Fruit fly (Drosophila melanogaster) whole organism, embryonic: Measurements from ENCODE around the gene CG17929.

Experiments used
- Abd-B ChIP-seq: fragments of 200-800 bp; sonication (Bioruptor generic); optimal IDR thresholded peaks from 2 replicates; lab custom pipeline; 2018; ENCODE audit warnings: missing biosample characterization, mild to moderate bottlenecking, missing genetic modification characterization, moderate library complexity
- CG12236 ChIP-seq: fragments of 200-800 bp; sonication (Bioruptor generic); optimal IDR thresholded peaks from 2 replicates; lab custom pipeline; 2016; ENCODE audit warnings: missing biosample characterization, missing genetic modification characterization
- CG17361 ChIP-seq: fragments of 200-800 bp; sonication (Bioruptor generic); IDR thresholded peaks from 3 replicates; pipeline ENCODE4 v1.3.6; 2022; ENCODE audit warnings: missing biosample characterization, missing genetic modification characterization
- CG8359 ChIP-seq: fragments of 200-800 bp; sonication (Bioruptor generic); optimal IDR thresholded peaks from 2 replicates; lab custom pipeline; 2017; ENCODE audit warnings: missing biosample characterization, mild to moderate bottlenecking, missing genetic modification characterization, borderline replicate concordance
- Dref ChIP-seq: fragments of 200-800 bp; sonication (Bioruptor generic); IDR thresholded peaks from 2 replicates; pipeline ENCODE4 v1.3.6; 2022; ENCODE audit warnings: missing biosample characterization, missing genetic modification characterization
- ara ChIP-seq: fragments of 200-800 bp; sonication (Bioruptor generic); IDR thresholded peaks from 2 replicates; pipeline ENCODE4 v1.3.6; 2022; ENCODE audit warnings: missing biosample characterization, missing genetic modification characterization
- fd3F ChIP-seq: fragments of 200-800 bp; sonication (Bioruptor generic); optimal IDR thresholded peaks from 2 replicates; lab custom pipeline; 2018; ENCODE audit warnings: missing biosample characterization, mild to moderate bottlenecking, missing genetic modification characterization, moderate library complexity
- mam ChIP-seq: fragments of 200-800 bp; sonication (Bioruptor generic); optimal IDR thresholded peaks from 3 replicates; lab custom pipeline; 2016; ENCODE audit warnings: missing biosample characterization, missing genetic modification characterization
- slbo ChIP-seq: fragments of 200-800 bp; sonication (Bioruptor generic); IDR thresholded peaks from 2 replicates; pipeline ENCODE4 v1.3.6; 2022; ENCODE audit warnings: missing biosample characterization, missing genetic modification characterization
- usp ChIP-seq: fragments of >200 bp; optimal IDR thresholded peaks from 2 replicates; lab custom pipeline; 2017; ENCODE audit warnings: missing biosample characterization, missing genetic modification characterization
- wdn ChIP-seq: fragments of 200-800 bp; sonication (Bioruptor generic); IDR thresholded peaks from 2 replicates; pipeline ENCODE4 v1.3.6; 2022; ENCODE audit warnings: missing biosample characterization, missing genetic modification characterization
- zen2 ChIP-seq: fragments of 200-800 bp; sonication (Bioruptor generic); IDR thresholded peaks from 3 replicates; pipeline ENCODE4 v1.3.6; 2022; ENCODE audit warnings: missing biosample characterization, missing genetic modification characterization; ENCODE audit not compliant: partially characterized antibody

DNA sequence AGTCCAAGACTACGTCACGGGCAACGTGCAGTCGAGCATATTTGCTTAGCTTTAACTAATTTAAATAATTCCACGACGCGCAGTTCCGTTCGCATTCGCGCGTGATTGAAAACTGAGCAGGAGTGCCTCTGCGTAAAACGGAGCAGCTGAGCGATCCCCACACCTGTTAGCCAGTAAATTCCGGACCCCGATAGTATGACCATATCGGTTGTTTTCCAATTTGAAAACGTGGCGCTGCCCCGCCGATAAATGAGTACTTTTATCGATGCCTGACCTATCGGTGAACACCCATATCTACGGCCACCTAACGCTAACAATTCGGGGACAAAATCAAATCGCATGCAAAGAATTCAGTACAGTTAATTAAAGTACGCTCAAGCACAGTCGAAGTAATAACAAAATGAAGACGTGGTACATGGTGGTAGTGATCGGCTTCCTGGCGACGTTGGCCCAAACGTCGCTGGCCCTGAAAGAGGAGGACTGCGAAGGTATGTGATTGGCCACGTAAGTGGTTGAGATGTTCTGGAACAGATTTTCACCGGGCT is 23.9 kb downstream of the CG17929 start, which contains the start of the genes CG14879 and Manf:
- TF ChIP-seq mam (GFP tag; lab: Kevin White, UChicago) (no peak), Abd-B (GFP tag; lab: Kevin White, UChicago) (no peak), zen2 (GFP tag; lab: Robert Waterston, UW) (0 out of 3 replicates have a peak, but pooled peaks have one; percentile 4), slbo (GFP tag; lab: Robert Waterston, UW) (no peak), wdn (no peak), CG12236 (no peak), CG17361 (GFP tag; lab: Robert Waterston, UW) (no peak), fd3F (GFP tag; lab: Kevin White, UChicago) (no peak), CG8359 (GFP tag; lab: Kevin White, UChicago) (no peak), ara (GFP tag; lab: Robert Waterston, UW) (no peak), usp (GFP tag; lab: Kevin White, UChicago) (no peak), Dref (GFP tag; lab: Robert Waterston, UW) (peak; percentile 87)
